Fruit fly (Drosophila melanogaster): Measurements from ENCODE around the gene Pak3.

The Pak3 gene

dm6 chr3R:16403734-16404057 lies 49.9 kb downstream of the Pak3 start:
- 0 out of 2 replicates have a peak, but pooled peaks have one; percentile 30 for TF ChIP-seq Bgb (GFP tag; IDR thresholded peaks at IDR 0.05; ENCODE audit: partially characterized antibody)
- no peak for TF ChIP-seq Hmx (GFP tag; optimal IDR thresholded peaks at IDR 0.05)
- TF ChIP-seq tll (GFP tag; optimal IDR thresholded peaks at IDR 0.05), result peak in 1 of 2 experiments; percentile 16
- TF ChIP-seq CG7357 (GFP tag; IDR thresholded peaks at IDR 0.05), result no peak
- peak; percentile 46 for TF ChIP-seq CTCF (GFP tag; optimal IDR thresholded peaks at IDR 0.05)
- TF ChIP-seq cg (GFP tag; optimal IDR thresholded peaks at IDR 0.05), result peak; percentile 81
- TF ChIP-seq sim (GFP tag; IDR thresholded peaks at IDR 0.05), result no peak
- TF ChIP-seq H2.0 (GFP tag; IDR thresholded peaks at IDR 0.05), result no peak
- no peak for TF ChIP-seq kah (GFP tag; optimal IDR thresholded peaks at IDR 0.05)
- TF ChIP-seq Nf-YA (GFP tag; IDR thresholded peaks at IDR 0.05), result peak; percentile 74
- no peak for TF ChIP-seq luna (GFP tag; optimal IDR thresholded peaks at IDR 0.05)
- TF ChIP-seq CG3838 (GFP tag; optimal IDR thresholded peaks at IDR 0.05), result no peak
- TF ChIP-seq CG4707 (GFP tag; optimal IDR thresholded peaks at IDR 0.05), result no peak
- TF ChIP-seq Nf-YC (tag; optimal IDR thresholded peaks at IDR 0.05), result peak; percentile 98
- no peak for TF ChIP-seq CG34422 (GFP tag; IDR thresholded peaks at IDR 0.05)
- TF ChIP-seq Nf-YB (GFP tag; optimal IDR thresholded peaks at IDR 0.05), result peak; percentile 99
- TF ChIP-seq dimm (GFP tag; IDR thresholded peaks at IDR 0.05), result no peak
- no peak for TF ChIP-seq tin (GFP tag; optimal IDR thresholded peaks at IDR 0.05)
- TF ChIP-seq ssp (GFP tag; IDR thresholded peaks at IDR 0.05), result no peak
- TF ChIP-seq nau (GFP tag; optimal IDR thresholded peaks at IDR 0.05), result no peak
- no peak for TF ChIP-seq HLH3B (GFP tag; IDR thresholded peaks at IDR 0.05)
- no peak for TF ChIP-seq Vsx1 (GFP tag; optimal IDR thresholded peaks at IDR 0.05)
- TF ChIP-seq Abd-B (GFP tag; optimal IDR thresholded peaks at IDR 0.05), result no peak
- TF ChIP-seq Oli (tag; optimal IDR thresholded peaks at IDR 0.05), result no peak
- no peak for TF ChIP-seq aop (GFP tag; IDR thresholded peaks at IDR 0.05)
- no peak for TF ChIP-seq CG17568 (GFP tag; optimal IDR thresholded peaks at IDR 0.05)
- no peak for TF ChIP-seq CG6765 (GFP tag; optimal IDR thresholded peaks at IDR 0.05)
- no peak for TF ChIP-seq exex (tag; optimal IDR thresholded peaks at IDR 0.05)
- no peak for TF ChIP-seq Xbp1 (GFP tag; optimal IDR thresholded peaks at IDR 0.05)
- TF ChIP-seq CG34224 (GFP tag; IDR thresholded peaks at IDR 0.05; ENCODE audit: partially characterized antibody), result no peak
- no peak for TF ChIP-seq CG10209 (GFP tag; optimal IDR thresholded peaks at IDR 0.05)
- TF ChIP-seq Blimp-1 (GFP tag; optimal IDR thresholded peaks at IDR 0.05), result no peak
- TF ChIP-seq Jarid2 (GFP tag; optimal IDR thresholded peaks at IDR 0.05), result peak; percentile 56
- TF ChIP-seq CG3281 (GFP tag; optimal IDR thresholded peaks at IDR 0.05), result no peak
- no peak for TF ChIP-seq Hr3 (GFP tag; optimal IDR thresholded peaks at IDR 0.05)
- no peak for TF ChIP-seq CrebB (tag; optimal IDR thresholded peaks at IDR 0.05)
- no peak for TF ChIP-seq CG14050 (GFP tag; IDR thresholded peaks at IDR 0.05)
- TF ChIP-seq az2 (GFP tag; optimal IDR thresholded peaks at IDR 0.05), result no peak
- no peak for TF ChIP-seq her (GFP tag; optimal IDR thresholded peaks at IDR 0.05)
- no peak for TF ChIP-seq Dll (GFP tag; IDR thresholded peaks at IDR 0.05; ENCODE audit: partially characterized antibody)
- TF ChIP-seq CG10431 (GFP tag; optimal IDR thresholded peaks at IDR 0.05), result no peak
- TF ChIP-seq CG15601 (tag; optimal IDR thresholded peaks at IDR 0.05), result no peak
- peak; percentile 30 for TF ChIP-seq phol (tag; optimal IDR thresholded peaks at IDR 0.05)
- no peak for TF ChIP-seq bsh (GFP tag; optimal IDR thresholded peaks at IDR 0.05)
- no peak for TF ChIP-seq CG32767 (GFP tag; IDR thresholded peaks at IDR 0.05)
- no peak for TF ChIP-seq CG31441 (GFP tag; IDR thresholded peaks at IDR 0.05)
- no peak for TF ChIP-seq D19B (GFP tag; optimal IDR thresholded peaks at IDR 0.05)
- TF ChIP-seq Dek (tag; optimal IDR thresholded peaks at IDR 0.05), result no peak
- TF ChIP-seq kni (GFP tag; optimal IDR thresholded peaks at IDR 0.05), result peak; percentile 5
- no peak for TF ChIP-seq CG9437 (GFP tag; optimal IDR thresholded peaks at IDR 0.05)
- 0 out of 2 replicates have a peak, but pooled peaks have one; percentile 37 for TF ChIP-seq ttk (GFP tag; IDR thresholded peaks at IDR 0.05)
- no peak for TF ChIP-seq vfl (GFP tag; optimal IDR thresholded peaks at IDR 0.05)
